Fruit fly (Drosophila melanogaster): ENCODE results near the gene bnb.

dm6 chrX:18838929-18839576, 41.6 kb upstream of the bnb start:
- TF ChIP-seq CG34224 (GFP tag; IDR thresholded peaks at IDR 0.05; ENCODE audit: partially characterized antibody) (no peak), dpn (GFP tag; optimal IDR thresholded peaks at IDR 0.05) (no peak), CHES-1-like (GFP tag; optimal IDR thresholded peaks at IDR 0.05) (no peak), mam (GFP tag; optimal IDR thresholded peaks at IDR 0.05) (no peak), CG1602 (GFP tag; optimal IDR thresholded peaks at IDR 0.05) (no peak), Side (GFP tag; optimal IDR thresholded peaks at IDR 0.05) (no peak), insv (GFP tag; optimal IDR thresholded peaks at IDR 0.05) (no peak), fd3F (GFP tag; optimal IDR thresholded peaks at IDR 0.05) (no peak), sim (GFP tag; IDR thresholded peaks at IDR 0.05) (no peak), Fer3 (tag; optimal IDR thresholded peaks at IDR 0.05) (no peak), corto (GFP tag; optimal IDR thresholded peaks at IDR 0.05) (no peak), mirr (GFP tag; optimal IDR thresholded peaks at IDR 0.05) (no peak)
